Worm (Caenorhabditis elegans) whole organism, L4 larva: ENCODE measurements around the gene snf-9.

Experiments used
- F26F4.8 ChIP-seq: fragments of 200-800 bp; sonication (Bioruptor generic); conservative IDR thresholded peaks from 2 replicates; pipeline ENCODE4 v1.3.6; 2022; ENCODE audit warnings: missing genetic modification characterization, missing compliant biosample characterization
- F44E2.7 ChIP-seq: fragments of 200-800 bp; sonication (Bioruptor generic); IDR thresholded peaks from 2 replicates; pipeline ENCODE4 v2.1.2; 2022; ENCODE audit warnings: missing genetic modification characterization, missing compliant biosample characterization
- Y48G9A.11 ChIP-seq: fragments of 200-800 bp; sonication (Bioruptor generic); IDR thresholded peaks from 2 replicates; pipeline ENCODE4 v1.3.6; 2022; ENCODE audit warnings: missing genetic modification reagents, missing genetic modification characterization, missing compliant biosample characterization
- Y75B8A.6 ChIP-seq: fragments of 200-800 bp; sonication (Bioruptor generic); IDR thresholded peaks from 2 replicates; pipeline ENCODE4 v1.3.6; 2022; ENCODE audit warnings: missing genetic modification reagents, missing genetic modification characterization, missing compliant biosample characterization
- ama-1 ChIP-seq: fragments of 150-350 bp; optimal IDR thresholded peaks from 2 replicates; lab custom pipeline; 2014; ENCODE audit warnings: inconsistent platforms, mixed read lengths
- arid-1 ChIP-seq: fragments of 200-800 bp; sonication (Bioruptor generic); conservative IDR thresholded peaks from 2 replicates; pipeline ENCODE4 v1.3.6; 2022; ENCODE audit warnings: missing genetic modification reagents, missing genetic modification characterization, missing compliant biosample characterization
- cey-2 ChIP-seq: sonication (generic microtip); optimal IDR thresholded peaks from 3 replicates; lab custom pipeline; 2017; ENCODE audit warnings: missing genetic modification characterization, mild to moderate bottlenecking, missing compliant biosample characterization, antibody characterized with exemption, borderline replicate concordance; ENCODE audit not compliant: insufficient read depth
- daf-12 ChIP-seq: fragments of 150-350 bp; optimal IDR thresholded peaks from 2 replicates; lab custom pipeline; 2014; ENCODE audit warnings: missing biosample characterization, missing genetic modification reagents, missing genetic modification characterization
- daf-16 ChIP-seq, 3 experiments: sonication (generic microtip); optimal IDR thresholded peaks; 2 replicates each; lab custom pipeline; 2016 to 2017; ENCODE audit warnings: missing genetic modification characterization in 3 of 3, missing genetic modification reagents in 3 of 3, mild to moderate bottlenecking in 2 of 3, missing compliant biosample characterization in 2 of 3, missing biosample characterization in 1 of 3, moderate library complexity in 1 of 3
- daf-8 ChIP-seq: fragments of 200-800 bp; sonication (Bioruptor generic); IDR thresholded peaks from 2 replicates; pipeline ENCODE4 v1.3.6; 2022; ENCODE audit warnings: missing genetic modification characterization, missing compliant biosample characterization
- dpl-1 ChIP-seq: fragments of 150-350 bp; optimal IDR thresholded peaks from 2 replicates; lab custom pipeline; 2014; ENCODE audit warnings: missing biosample characterization, missing genetic modification reagents, missing genetic modification characterization
- duxl-1 ChIP-seq: sonication (generic microtip); optimal IDR thresholded peaks from 2 replicates; lab custom pipeline; 2016; ENCODE audit warnings: mild to moderate bottlenecking, missing genetic modification characterization, moderate library complexity, missing compliant biosample characterization; ENCODE audit not compliant: poor library complexity
- hif-1 ChIP-seq, 2 experiments: sonication (generic microtip); optimal IDR thresholded peaks; 2 replicates each; lab custom pipeline; 2016 to 2017; ENCODE audit warnings: missing compliant biosample characterization in 2 of 2, missing genetic modification characterization in 2 of 2, missing genetic modification reagents in 2 of 2, missing genotype in 2 of 2, mild to moderate bottlenecking in 1 of 2
- hlh-30 ChIP-seq: sonication (generic microtip); optimal IDR thresholded peaks from 2 replicates; lab custom pipeline; 2017; ENCODE audit warnings: antibody characterized with exemption, mild to moderate bottlenecking, missing genetic modification characterization, missing compliant biosample characterization; ENCODE audit not compliant: insufficient read depth
- hmg-1.1 ChIP-seq: fragments of 200-800 bp; sonication (Bioruptor generic); IDR thresholded peaks from 2 replicates; pipeline ENCODE4 v1.3.6; 2022; ENCODE audit warnings: missing genetic modification reagents, missing genetic modification characterization, missing compliant biosample characterization
- lin-13 ChIP-seq: fragments of 150-350 bp; optimal IDR thresholded peaks from 2 replicates; lab custom pipeline; 2014; ENCODE audit warnings: missing biosample characterization, missing genetic modification reagents, missing genetic modification characterization
- lin-15B ChIP-seq: fragments of 150-350 bp; sonication (generic microtip); optimal IDR thresholded peaks from 3 replicates; lab custom pipeline; 2014; ENCODE audit warnings: missing biosample characterization, missing genetic modification characterization
- lin-38 ChIP-seq: fragments of 200-800 bp; sonication (Bioruptor generic); IDR thresholded peaks from 2 replicates; pipeline ENCODE4 v1.3.6; 2022; ENCODE audit warnings: missing genetic modification reagents, missing genetic modification characterization, missing compliant biosample characterization
- lsy-2 ChIP-seq, 2 experiments: fragments of 150-350 bp in 1 of 2; sonication (generic microtip) in 1 of 2; optimal IDR thresholded peaks; 2 replicates each; lab custom pipeline; 2014 to 2017; ENCODE audit warnings: missing biosample characterization in 2 of 2, missing genetic modification characterization in 2 of 2
- madf-9 ChIP-seq: fragments of 200-800 bp; sonication (Bioruptor generic); conservative IDR thresholded peaks from 2 replicates; pipeline ENCODE4 v1.3.6; 2022; ENCODE audit warnings: missing genetic modification reagents, missing genetic modification characterization, missing compliant biosample characterization
- mdl-1 ChIP-seq, 2 experiments: fragments of 150-350 bp in 1 of 2; sonication (generic microtip) in 1 of 2; optimal IDR thresholded peaks; 2 replicates each; lab custom pipeline; 2014 to 2017; ENCODE audit warnings: missing biosample characterization in 2 of 2, missing genetic modification characterization in 2 of 2
- mep-1 ChIP-seq: fragments of 150-350 bp; sonication (generic microtip); optimal IDR thresholded peaks from 3 replicates; lab custom pipeline; 2014; ENCODE audit warnings: missing biosample characterization, missing genetic modification characterization
- mes-2 ChIP-seq: sonication (generic microtip); optimal IDR thresholded peaks from 2 replicates; lab custom pipeline; 2016; ENCODE audit warnings: missing genotype, mild to moderate bottlenecking, missing genetic modification characterization, missing compliant biosample characterization; ENCODE audit not compliant: poor library complexity, severe bottlenecking
- mxl-2 ChIP-seq: fragments of 200-800 bp; sonication (Bioruptor generic); conservative IDR thresholded peaks from 2 replicates; pipeline ENCODE4 v1.3.6; 2022; ENCODE audit warnings: missing genetic modification reagents, missing genetic modification characterization, missing compliant biosample characterization
- nhr-10 ChIP-seq: fragments of 150-350 bp; optimal IDR thresholded peaks from 2 replicates; lab custom pipeline; 2014; ENCODE audit warnings: missing biosample characterization, missing genetic modification characterization
- nhr-102 ChIP-seq: sonication (generic microtip); optimal IDR thresholded peaks from 2 replicates; lab custom pipeline; 2016; ENCODE audit warnings: mild to moderate bottlenecking, missing genetic modification characterization, moderate library complexity, missing compliant biosample characterization
- nhr-25 ChIP-seq: sonication (generic microtip); optimal IDR thresholded peaks from 2 replicates; lab custom pipeline; 2017; ENCODE audit warnings: missing genetic modification characterization, mild to moderate bottlenecking, missing compliant biosample characterization, antibody characterized with exemption, moderate library complexity, borderline replicate concordance; ENCODE audit not compliant: insufficient read depth
- nhr-41 ChIP-seq: fragments of 200-800 bp; sonication (Bioruptor generic); IDR thresholded peaks from 2 replicates; pipeline ENCODE4 v1.3.6; 2022; ENCODE audit warnings: missing genetic modification reagents, missing genetic modification characterization, missing compliant biosample characterization
- rbr-2 ChIP-seq: sonication (generic microtip); optimal IDR thresholded peaks from 2 replicates; lab custom pipeline; 2016; ENCODE audit warnings: missing genotype, missing genetic modification characterization, missing compliant biosample characterization
- saeg-2 ChIP-seq: fragments of 200-800 bp; sonication (Bioruptor generic); IDR thresholded peaks from 2 replicates; pipeline ENCODE4 v1.3.6; 2022; ENCODE audit warnings: missing genetic modification reagents, missing genetic modification characterization, missing compliant biosample characterization
- set-16 ChIP-seq: fragments of 200-800 bp; sonication (Bioruptor generic); IDR thresholded peaks from 2 replicates; pipeline ENCODE4 v1.3.6; 2022; ENCODE audit warnings: missing genetic modification reagents, missing genetic modification characterization, missing compliant biosample characterization
- snpc-1.2 ChIP-seq: fragments of 200-800 bp; sonication (Bioruptor generic); IDR thresholded peaks from 2 replicates; pipeline ENCODE4 v1.3.6; 2022; ENCODE audit warnings: missing genetic modification reagents, missing genetic modification characterization, missing compliant biosample characterization
- spr-3 ChIP-seq: fragments of 200-800 bp; sonication (Bioruptor generic); optimal IDR thresholded peaks from 2 replicates; lab custom pipeline; 2018; ENCODE audit warnings: mild to moderate bottlenecking, missing genetic modification characterization, missing compliant biosample characterization
- unc-39 ChIP-seq: sonication (generic microtip); optimal IDR thresholded peaks from 2 replicates; lab custom pipeline; 2017; ENCODE audit warnings: missing biosample characterization, missing genetic modification characterization
- unc-62 ChIP-seq, 3 experiments: fragments of 150-350 bp in 1 of 3; sonication (generic microtip); optimal IDR thresholded peaks in 2 of 3; peaks in 1 of 3; 1 replicate in 1 of 3; 2 replicates in 2 of 3; lab custom pipeline; 2014 to 2017; ENCODE audit warnings: missing biosample characterization in 3 of 3, missing genetic modification characterization in 3 of 3, missing genetic modification reagents in 3 of 3, missing genotype in 1 of 3
- zip-11 ChIP-seq: fragments of 200-800 bp; sonication (Bioruptor generic); IDR thresholded peaks from 2 replicates; pipeline ENCODE4 v1.3.6; 2022; ENCODE audit warnings: missing genetic modification characterization, missing compliant biosample characterization
- zip-2 ChIP-seq: fragments of 150-350 bp; optimal IDR thresholded peaks from 2 replicates; lab custom pipeline; 2014; ENCODE audit warnings: missing biosample characterization, missing genetic modification characterization

snf-9 gene

DNA sequence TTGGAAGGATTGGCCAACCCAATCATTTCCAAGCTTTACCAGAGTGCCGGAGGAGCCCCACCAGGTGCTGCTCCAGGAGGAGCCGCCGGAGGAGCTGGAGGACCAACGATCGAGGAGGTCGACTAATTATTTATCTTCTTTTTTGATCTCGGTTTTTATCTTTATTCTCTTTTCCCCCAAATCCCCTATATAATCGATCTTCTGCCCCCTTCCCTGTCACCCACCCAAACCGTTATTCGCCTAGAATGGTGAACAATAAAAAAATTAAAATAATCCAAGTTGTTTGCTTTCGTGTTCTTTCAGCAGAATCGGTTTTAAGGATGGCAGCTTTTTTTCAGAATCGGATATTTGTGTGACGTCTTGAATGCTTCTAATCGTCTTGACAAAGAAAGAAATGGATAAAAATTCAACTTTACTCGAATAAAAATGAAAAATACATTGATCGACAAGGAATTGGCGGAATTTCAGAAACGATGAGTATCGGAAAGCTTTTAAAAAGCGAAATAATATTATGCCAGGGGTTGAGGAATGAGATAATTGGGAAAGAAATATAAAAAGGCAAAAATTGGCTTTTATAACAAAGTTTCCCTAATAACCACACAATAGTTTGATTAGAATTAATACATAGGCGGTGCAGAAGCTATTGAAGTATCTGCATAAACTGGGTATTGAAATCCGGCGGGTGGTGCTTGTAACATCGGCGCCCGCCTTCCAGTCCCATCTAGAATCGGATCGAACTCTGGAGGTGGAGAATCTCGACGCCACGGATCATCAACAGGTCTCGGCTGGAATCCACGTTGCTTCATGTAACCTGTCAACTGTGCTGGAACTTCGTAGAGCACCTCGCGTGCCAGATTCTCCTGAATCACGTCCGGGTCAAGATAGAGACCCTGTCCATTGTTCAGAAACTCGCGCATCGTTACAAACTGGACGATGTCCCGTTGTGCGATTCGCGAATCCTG is 30.6 kb upstream of the snf-9 start (continued):
- TF ChIP-seq hif-1 (tag; optimal IDR thresholded peaks at IDR 0.05; lab: Kevin White, UChicago) (no peak), rbr-2 (tag; lab: Kevin White, UChicago) (peak; percentile 71), Y75B8A.6 (peak; percentile 89), mxl-2 (GFP tag; lab: Robert Waterston, UW) (peak; percentile 31; the same call in 1 of the 2 replicates), daf-12 (tag; lab: Kevin White, UChicago) (no peak), saeg-2 (GFP tag; lab: Robert Waterston, UW) (0 out of 2 replicates have a peak, but pooled peaks have one; percentile 6), hmg-1.1 (peak; percentile 52), spr-3 (GFP tag; lab: Kevin White, UChicago) (peak; percentile 38), zip-2 (tag; lab: Kevin White, UChicago) (peak; percentile 33), nhr-41 (GFP tag; lab: Robert Waterston, UW) (0 out of 2 replicates have a peak, but pooled peaks have one; percentile 28), nhr-10 (peak; percentile 46), ama-1 (lab: Kevin White, UChicago) (peak; percentile 98)

DNA sequence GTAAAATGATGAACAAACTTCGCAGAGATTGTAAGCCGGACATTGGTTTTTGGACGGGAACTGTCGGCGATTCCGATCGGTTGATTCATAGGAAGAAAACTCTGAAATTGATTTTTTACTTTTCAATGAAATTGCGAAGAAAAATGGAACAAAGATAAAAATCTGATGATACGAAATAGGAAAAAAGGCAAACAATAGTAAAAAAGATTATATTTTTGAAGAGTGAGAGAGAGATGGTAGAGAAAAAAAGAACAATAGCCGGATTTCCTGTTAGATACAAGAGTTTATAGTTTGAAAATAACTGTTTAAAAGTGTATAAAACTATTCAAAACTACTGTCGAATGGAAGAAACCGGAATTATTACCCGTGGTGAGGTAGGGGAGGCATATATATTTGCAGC is 27.8 kb upstream of the snf-9 start, which contains the start of gene nra-1:
TSS of gene nra-1 (minus strand) at position 101 of the 400 bp plus-strand sequence.
- TF ChIP-seq daf-8 (GFP tag; lab: Robert Waterston, UW) (no peak), lin-15B (no peak), madf-9 (no peak), daf-12 (tag; lab: Kevin White, UChicago) (no peak), nhr-25 (tag; lab: Kevin White, UChicago) (no peak)
- TF ChIP-seq, all 104 proteins: peak for 0

DNA sequence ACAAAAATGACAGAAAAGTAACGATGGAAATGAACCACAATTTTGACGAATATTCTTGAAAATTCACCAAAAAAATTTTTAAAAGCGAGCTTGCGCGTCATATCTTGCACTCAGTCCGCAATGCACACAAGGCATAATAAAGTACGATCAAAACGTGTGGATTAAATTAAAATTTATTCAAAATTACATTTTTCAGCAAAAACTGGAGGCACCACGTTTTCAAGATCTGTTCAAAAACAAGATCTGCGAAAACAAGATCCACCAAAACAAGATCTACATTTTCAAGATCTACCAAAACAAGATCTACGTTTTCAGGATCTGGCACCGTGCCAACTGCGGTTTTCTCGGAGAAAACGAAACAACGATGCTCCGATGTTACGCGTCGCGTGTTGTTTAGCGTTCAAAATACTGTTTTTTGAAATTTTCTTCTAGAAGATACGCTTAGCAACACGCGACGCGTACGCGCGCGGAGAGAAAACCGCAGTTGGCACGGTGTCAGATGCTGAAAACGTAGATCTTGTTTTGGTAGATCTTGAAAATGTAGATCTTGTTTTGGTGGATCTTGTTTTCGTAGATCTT is 27.3 kb upstream of the snf-9 start:
- TF ChIP-seq snpc-1.2 (GFP tag; lab: Robert Waterston, UW) (peak; percentile 44; the same call in 1 of the 2 replicates), lin-38 (0 out of 2 replicates have a peak, but pooled peaks have one; percentile 16), Y48G9A.11 (peak; percentile 41; the same call in 1 of the 2 replicates)

DNA sequence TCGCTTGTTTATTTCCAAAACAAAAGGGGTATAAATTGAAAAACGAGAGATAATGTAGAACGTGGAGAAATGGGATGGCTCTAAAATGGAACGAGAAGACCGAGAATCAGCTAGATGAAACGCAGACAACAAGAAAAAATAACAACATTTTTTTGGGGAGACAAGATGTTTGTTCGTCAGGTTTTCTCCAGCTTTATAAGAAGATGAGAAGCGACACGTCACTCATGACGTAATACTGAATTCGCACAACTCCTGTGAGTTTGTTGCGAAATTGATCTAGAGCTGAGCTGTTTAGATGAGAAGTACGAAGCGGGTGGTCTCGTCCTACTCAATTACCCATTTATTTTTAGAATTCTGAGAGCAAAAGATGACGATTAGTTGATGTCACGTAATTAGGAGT is 26.7 kb upstream of the snf-9 start:
- TF ChIP-seq cey-2 (tag; lab: Kevin White, UChicago) (no peak), zip-2 (tag; lab: Kevin White, UChicago) (no peak), ama-1 (lab: Kevin White, UChicago) (no peak), mdl-1 (tag; optimal IDR thresholded peaks at IDR 0.05; lab: Kevin White, UChicago) (peak in 1 of 2 experiments; percentile 3), nhr-41 (GFP tag; lab: Robert Waterston, UW) (no peak), Y75B8A.6 (0 out of 2 replicates have a peak, but pooled peaks have one; percentile 20), set-16 (GFP tag; lab: Robert Waterston, UW) (no peak), daf-16 (GFP tag; optimal IDR thresholded peaks at IDR 0.05; lab: Kevin White, UChicago) (no peak), daf-16 (tag; optimal IDR thresholded peaks at IDR 0.05; lab: Kevin White, UChicago) (no peak), lin-13 (GFP tag; lab: Kevin White, UChicago) (no peak), arid-1 (GFP tag; lab: Robert Waterston, UW) (no peak), mep-1 (tag; lab: Kevin White, UChicago) (peak; percentile 12), rbr-2 (tag; lab: Kevin White, UChicago) (peak; percentile 7), unc-39 (tag; lab: Kevin White, UChicago) (no peak), F26F4.8 (GFP tag; lab: Robert Waterston, UW) (no peak), lin-15B (no peak), nhr-102 (no peak), hlh-30 (no peak), daf-12 (tag; lab: Kevin White, UChicago) (no peak), hif-1 (tag; optimal IDR thresholded peaks at IDR 0.05; lab: Kevin White, UChicago) (peak in 1 of 2 experiments; percentile 26), duxl-1 (tag; lab: Kevin White, UChicago) (no peak), mes-2 (tag; lab: Kevin White, UChicago) (peak; percentile 42), dpl-1 (GFP tag; lab: Kevin White, UChicago) (no peak), saeg-2 (GFP tag; lab: Robert Waterston, UW) (no peak), F44E2.7 (GFP tag; lab: Robert Waterston, UW) (no peak), lsy-2 (tag; optimal IDR thresholded peaks at IDR 0.05; lab: Kevin White, UChicago) (peak in 1 of 2 experiments; percentile 52), zip-11 (GFP tag; lab: Robert Waterston, UW) (no peak), unc-62 (GFP tag; optimal IDR thresholded peaks at IDR 0.05 in 1 of 2; lab: Kevin White, UChicago) (peak in 1 of 2 experiments; percentile 49), unc-62 (tag; optimal IDR thresholded peaks at IDR 0.05; lab: Kevin White, UChicago) (no peak)
